Worm (Caenorhabditis elegans) whole organism, young adult: ENCODE results near the gene fbxb-55.

ENCODE experiments used
- B0019.2 ChIP-seq: fragments of 200-800 bp; sonication (Bioruptor generic); conservative IDR thresholded peaks from 2 replicates; pipeline ENCODE4 v1.3.6; 2022; ENCODE audit warnings: missing genetic modification reagents, missing genetic modification characterization, missing compliant biosample characterization
- B0035.1 ChIP-seq: sonication (generic microtip); optimal IDR thresholded peaks from 2 replicates; lab custom pipeline; 2016; ENCODE audit warnings: missing genetic modification characterization, mild to moderate bottlenecking, missing compliant biosample characterization, missing genotype, missing genetic modification reagents
- B0261.1 ChIP-seq: sonication (generic microtip); optimal IDR thresholded peaks from 2 replicates; lab custom pipeline; 2016; ENCODE audit warnings: mild to moderate bottlenecking, missing genetic modification characterization, moderate library complexity, missing compliant biosample characterization
- B0336.3 ChIP-seq: fragments of 200-800 bp; sonication (Bioruptor generic); IDR thresholded peaks from 2 replicates; pipeline ENCODE4 v1.3.6; 2022; ENCODE audit warnings: missing genetic modification characterization, missing compliant biosample characterization
- F23B12.7 ChIP-seq: sonication (generic microtip); optimal IDR thresholded peaks from 2 replicates; lab custom pipeline; 2017; ENCODE audit warnings: missing genetic modification characterization, mild to moderate bottlenecking, missing compliant biosample characterization, antibody characterized with exemption, moderate library complexity; ENCODE audit not compliant: insufficient read depth
- F33H1.4 ChIP-seq: fragments of 200-800 bp; sonication (Bioruptor generic); IDR thresholded peaks from 2 replicates; pipeline ENCODE4 v1.3.6; 2022; ENCODE audit warnings: missing genetic modification reagents, missing genetic modification characterization, missing compliant biosample characterization
- F55B11.4 ChIP-seq: sonication (generic microtip); optimal IDR thresholded peaks from 2 replicates; lab custom pipeline; 2016; ENCODE audit warnings: missing compliant biosample characterization, missing genetic modification characterization, borderline replicate concordance; ENCODE audit not compliant: insufficient read depth
- F57C9.4 ChIP-seq: sonication (generic microtip); optimal IDR thresholded peaks from 2 replicates; lab custom pipeline; 2017; ENCODE audit warnings: mild to moderate bottlenecking, missing genetic modification characterization, missing compliant biosample characterization
- K12H6.12 ChIP-seq: fragments of 200-800 bp; sonication (Bioruptor generic); optimal IDR thresholded peaks from 2 replicates; lab custom pipeline; 2018; ENCODE audit warnings: mild to moderate bottlenecking, missing genetic modification characterization, missing compliant biosample characterization
- Y53F4B.3 ChIP-seq: fragments of 200-800 bp; sonication (Bioruptor generic); IDR thresholded peaks from 2 replicates; pipeline ENCODE4 v1.3.6; 2022; ENCODE audit warnings: missing genetic modification reagents, missing genetic modification characterization, missing compliant biosample characterization
- Y53G8AR.9 ChIP-seq: fragments of 200-800 bp; sonication (Bioruptor generic); conservative IDR thresholded peaks from 2 replicates; pipeline ENCODE4 v1.3.6; 2022; ENCODE audit warnings: missing genetic modification reagents, missing genetic modification characterization, missing compliant biosample characterization
- Y56A3A.18 ChIP-seq: fragments of 200-800 bp; sonication (Bioruptor generic); IDR thresholded peaks from 2 replicates; pipeline ENCODE4 v1.3.6; 2022; ENCODE audit warnings: missing genetic modification reagents, missing genetic modification characterization, missing compliant biosample characterization
- Y67H2A.10 ChIP-seq: fragments of 200-800 bp; sonication (Bioruptor generic); conservative IDR thresholded peaks from 2 replicates; pipeline ENCODE4 v1.3.6; 2022; ENCODE audit warnings: missing genetic modification reagents, missing genetic modification characterization, missing compliant biosample characterization
- Y79H2A.3 ChIP-seq: fragments of 200-800 bp; sonication (Bioruptor generic); conservative IDR thresholded peaks from 2 replicates; pipeline ENCODE4 v1.3.6; 2022; ENCODE audit warnings: missing genetic modification reagents, missing genetic modification characterization, missing compliant biosample characterization
- Y95B8A.8 ChIP-seq: fragments of 200-800 bp; sonication (Bioruptor generic); IDR thresholded peaks from 2 replicates; pipeline ENCODE4 v1.3.6; 2022; ENCODE audit warnings: missing genetic modification reagents, missing genetic modification characterization, missing compliant biosample characterization
- attf-3 ChIP-seq: fragments of 200-800 bp; sonication (Bioruptor generic); conservative IDR thresholded peaks from 2 replicates; pipeline ENCODE4 v1.3.6; 2022; ENCODE audit warnings: missing genetic modification reagents, missing genetic modification characterization, missing compliant biosample characterization
- attf-5 ChIP-seq: fragments of 200-800 bp; sonication (Bioruptor generic); optimal IDR thresholded peaks from 2 replicates; lab custom pipeline; 2018; ENCODE audit warnings: mild to moderate bottlenecking, missing genetic modification characterization, missing compliant biosample characterization
- bed-1 ChIP-seq: fragments of 200-800 bp; sonication (Bioruptor generic); IDR thresholded peaks from 2 replicates; pipeline ENCODE4 v1.3.6; 2022; ENCODE audit warnings: missing genetic modification reagents, missing genetic modification characterization, missing compliant biosample characterization
- cebp-1 ChIP-seq, 2 experiments: fragments of 200-800 bp in 1 of 2; sonication (Bioruptor generic) in 1 of 2; sonication (generic microtip) in 1 of 2; IDR thresholded peaks in 1 of 2; optimal IDR thresholded peaks in 1 of 2; 2 replicates each; pipeline versions ENCODE4 v1.3.6 to Lab custom; 2017 to 2022; ENCODE audit warnings: missing compliant biosample characterization in 2 of 2, missing genetic modification characterization in 2 of 2, mild to moderate bottlenecking in 1 of 2, missing genetic modification reagents in 1 of 2, moderate library complexity in 1 of 2
- ceh-100 ChIP-seq: fragments of 200-800 bp; sonication (Bioruptor generic); IDR thresholded peaks from 2 replicates; pipeline ENCODE4 v1.3.6; 2022; ENCODE audit warnings: missing genetic modification reagents, missing genetic modification characterization, missing compliant biosample characterization
- ceh-40 ChIP-seq: fragments of 200-800 bp; sonication (Bioruptor generic); IDR thresholded peaks from 2 replicates; pipeline ENCODE4 v1.3.6; 2022; ENCODE audit warnings: missing genetic modification characterization, missing compliant biosample characterization
- chd-7 ChIP-seq: sonication (generic microtip); optimal IDR thresholded peaks from 2 replicates; lab custom pipeline; 2016; ENCODE audit warnings: mild to moderate bottlenecking, missing genetic modification characterization, moderate library complexity, missing compliant biosample characterization
- die-1 ChIP-seq: sonication (generic microtip); optimal IDR thresholded peaks from 2 replicates; lab custom pipeline; 2016; ENCODE audit warnings: missing genotype, mild to moderate bottlenecking, missing genetic modification characterization, missing compliant biosample characterization
- dox-1 ChIP-seq: fragments of 200-800 bp; sonication (Bioruptor generic); IDR thresholded peaks from 2 replicates; pipeline ENCODE4 v1.3.6; 2022; ENCODE audit warnings: missing genetic modification reagents, missing genetic modification characterization, missing compliant biosample characterization
- dpl-1 ChIP-seq: fragments of 150-350 bp; optimal IDR thresholded peaks from 2 replicates; lab custom pipeline; 2014; ENCODE audit warnings: missing biosample characterization, missing genetic modification reagents, missing genetic modification characterization
- ekl-4 ChIP-seq: fragments of 200-800 bp; sonication (Bioruptor generic); IDR thresholded peaks from 2 replicates; pipeline ENCODE4 v1.3.6; 2022; ENCODE audit warnings: missing genetic modification reagents, missing genetic modification characterization, missing compliant biosample characterization
- ets-4 ChIP-seq: fragments of 200-800 bp; sonication (Bioruptor generic); optimal IDR thresholded peaks from 2 replicates; lab custom pipeline; 2018; ENCODE audit warnings: mild to moderate bottlenecking, missing genetic modification characterization, missing compliant biosample characterization
- hlh-12 ChIP-seq: sonication (generic microtip); optimal IDR thresholded peaks from 2 replicates; lab custom pipeline; 2016; ENCODE audit warnings: missing genetic modification characterization, missing compliant biosample characterization
- hrde-1 ChIP-seq: sonication (generic microtip); optimal IDR thresholded peaks from 2 replicates; lab custom pipeline; 2016; ENCODE audit warnings: missing genetic modification characterization, mild to moderate bottlenecking, missing compliant biosample characterization, moderate library complexity, missing genotype, missing genetic modification reagents, borderline replicate concordance
- lag-1 ChIP-seq: fragments of 200-800 bp; sonication (Bioruptor generic); IDR thresholded peaks from 2 replicates; pipeline ENCODE4 v1.3.6; 2022; ENCODE audit warnings: missing genetic modification reagents, missing genetic modification characterization, missing compliant biosample characterization
- lin-35 ChIP-seq, 3 experiments: fragments of 150-350 bp in 2 of 3; sonication (generic microtip) in 1 of 3; optimal IDR thresholded peaks; 2 replicates each; lab custom pipeline; 2014 to 2018; ENCODE audit warnings: missing biosample characterization in 3 of 3, missing genetic modification characterization in 3 of 3, missing genetic modification reagents in 3 of 3
- lin-40 ChIP-seq: sonication (generic microtip); optimal IDR thresholded peaks from 2 replicates; lab custom pipeline; 2016; ENCODE audit warnings: missing genetic modification characterization, mild to moderate bottlenecking, missing compliant biosample characterization, missing genotype, missing genetic modification reagents
- lsl-1 ChIP-seq: fragments of 200-800 bp; sonication (Bioruptor generic); optimal IDR thresholded peaks from 2 replicates; lab custom pipeline; 2018; ENCODE audit warnings: mild to moderate bottlenecking, missing genetic modification characterization, moderate library complexity, missing compliant biosample characterization
- madf-10 ChIP-seq: sonication (generic microtip); optimal IDR thresholded peaks from 2 replicates; lab custom pipeline; 2016; ENCODE audit warnings: mild to moderate bottlenecking, missing genetic modification characterization, missing compliant biosample characterization
- mcd-1 ChIP-seq: fragments of 200-800 bp; sonication (Bioruptor generic); IDR thresholded peaks from 2 replicates; pipeline ENCODE4 v1.3.6; 2022; ENCODE audit warnings: missing genetic modification reagents, missing genetic modification characterization, missing compliant biosample characterization
- nhr-179 ChIP-seq: sonication (generic microtip); optimal IDR thresholded peaks from 2 replicates; lab custom pipeline; 2016; ENCODE audit warnings: mild to moderate bottlenecking, missing genetic modification characterization, missing compliant biosample characterization
- nhr-27 ChIP-seq: fragments of 200-800 bp; sonication (Bioruptor generic); optimal IDR thresholded peaks from 2 replicates; lab custom pipeline; 2018; ENCODE audit warnings: mild to moderate bottlenecking, missing genetic modification characterization, moderate library complexity, missing compliant biosample characterization
- nhr-80 ChIP-seq: sonication (generic microtip); optimal IDR thresholded peaks from 2 replicates; lab custom pipeline; 2016; ENCODE audit warnings: missing genetic modification characterization, missing compliant biosample characterization
- sdz-38 ChIP-seq: sonication (generic microtip); optimal IDR thresholded peaks from 2 replicates; lab custom pipeline; 2016; ENCODE audit warnings: missing genotype, missing genetic modification characterization, missing compliant biosample characterization
- somi-1 ChIP-seq: fragments of 200-800 bp; sonication (Bioruptor generic); optimal IDR thresholded peaks from 2 replicates; lab custom pipeline; 2018; ENCODE audit warnings: mild to moderate bottlenecking, missing genetic modification characterization, missing compliant biosample characterization
- sptf-2 ChIP-seq: fragments of 200-800 bp; sonication (Bioruptor generic); optimal IDR thresholded peaks from 2 replicates; lab custom pipeline; 2018; ENCODE audit warnings: mild to moderate bottlenecking, missing genetic modification characterization, missing compliant biosample characterization
- tbp1 ChIP-seq: fragments of 200-800 bp; sonication (Bioruptor generic); optimal IDR thresholded peaks from 2 replicates; lab custom pipeline; 2018; ENCODE audit warnings: mild to moderate bottlenecking, missing genetic modification characterization, missing compliant biosample characterization
- unc-130 ChIP-seq: sonication (generic microtip); optimal IDR thresholded peaks from 2 replicates; lab custom pipeline; 2016; ENCODE audit warnings: missing genetic modification reagents, missing genetic modification characterization, missing compliant biosample characterization
- unc-62 ChIP-seq: fragments of 150-350 bp; optimal IDR thresholded peaks from 2 replicates; lab custom pipeline; 2014; ENCODE audit warnings: missing biosample characterization, missing genetic modification reagents, missing genetic modification characterization
- xnd-1 ChIP-seq: sonication (generic microtip); optimal IDR thresholded peaks from 2 replicates; lab custom pipeline; 2016; ENCODE audit warnings: missing genotype, missing genetic modification reagents, missing genetic modification characterization, missing compliant biosample characterization
- zfh-2 ChIP-seq: fragments of 200-800 bp; sonication (Bioruptor generic); conservative IDR thresholded peaks from 2 replicates; pipeline ENCODE4 v1.3.6; 2022; ENCODE audit warnings: missing genetic modification reagents, missing genetic modification characterization, missing compliant biosample characterization
- ztf-6 ChIP-seq: fragments of 200-800 bp; sonication (Bioruptor generic); IDR thresholded peaks from 2 replicates; pipeline ENCODE4 v1.3.6; 2022; ENCODE audit warnings: missing genetic modification reagents, missing genetic modification characterization, missing compliant biosample characterization

The fbxb-55 gene

ce11 chrIV:4033490-4033889, 35.1 kb upstream of the fbxb-55 start:
- TF ChIP-seq nhr-80 (tag; lab: Kevin White, UChicago): peak; percentile 37
- no peak for TF ChIP-seq Y79H2A.3 (GFP tag; lab: Robert Waterston, UW)

- TF ChIP-seq lsl-1 (no peak), F57C9.4 (tag; lab: Kevin White, UChicago) (no peak), madf-10 (tag; lab: Kevin White, UChicago) (no peak), ekl-4 (GFP tag; lab: Robert Waterston, UW) (no peak), xnd-1 (tag; lab: Kevin White, UChicago) (no peak), B0035.1 (no peak), nhr-27 (tag; lab: Kevin White, UChicago) (no peak), nhr-80 (tag; lab: Kevin White, UChicago) (peak; percentile 36), attf-5 (GFP tag; lab: Kevin White, UChicago) (peak; percentile 36), ztf-6 (no peak), die-1 (tag; lab: Kevin White, UChicago) (no peak), F23B12.7 (no peak), nhr-179 (no peak), bed-1 (GFP tag; lab: Robert Waterston, UW) (no peak), K12H6.12 (peak; percentile 18), B0336.3 (GFP tag; lab: Robert Waterston, UW) (no peak), ceh-40 (GFP tag; lab: Robert Waterston, UW) (no peak), hlh-12 (no peak), tbp1 (GFP tag; lab: Kevin White, UChicago) (no peak), attf-3 (peak; percentile 8; the same call in 1 of the 2 replicates), lin-40 (tag; lab: Kevin White, UChicago) (no peak), ceh-100 (GFP tag; lab: Robert Waterston, UW) (no peak), sptf-2 (GFP tag; lab: Kevin White, UChicago) (no peak), cebp-1 (GFP tag; IDR thresholded peaks at IDR 0.05; lab: Robert Waterston, UW) (no peak), cebp-1 (tag; optimal IDR thresholded peaks at IDR 0.05; lab: Kevin White, UChicago) (peak; percentile 49), somi-1 (GFP tag; lab: Kevin White, UChicago) (peak; percentile 22), unc-62 (no peak), lin-35 (GFP tag; optimal IDR thresholded peaks at IDR 0.05; lab: Kevin White, UChicago) (peak in 1 of 3 experiments; percentile 56), Y95B8A.8 (GFP tag; lab: Robert Waterston, UW) (no peak), mcd-1 (GFP tag; lab: Robert Waterston, UW) (peak; percentile 56), B0261.1 (tag; lab: Kevin White, UChicago) (no peak), dox-1 (GFP tag; lab: Robert Waterston, UW) (peak; percentile 63; the same call in 1 of the 2 replicates), Y56A3A.18 (GFP tag; lab: Robert Waterston, UW) (no peak), zfh-2 (GFP tag; lab: Robert Waterston, UW) (peak; percentile 96), Y53G8AR.9 (GFP tag; lab: Robert Waterston, UW) (no peak), lag-1 (GFP tag; lab: Robert Waterston, UW) (no peak), B0019.2 (no peak), chd-7 (peak; percentile 27), dpl-1 (GFP tag; lab: Kevin White, UChicago) (no peak), ets-4 (GFP tag; lab: Kevin White, UChicago) (no peak), F55B11.4 (no peak), unc-130 (no peak), F33H1.4 (no peak), hrde-1 (no peak), Y67H2A.10 (GFP tag; lab: Robert Waterston, UW) (no peak), sdz-38 (no peak), Y53F4B.3 (no peak)
These were observed 33.7 kb upstream of the fbxb-55 start, which contains the start of gene hlh-30 for ce11 chrIV:4034883-4035282. TSS of gene hlh-30 (minus strand) at chrIV:4034951.
